Fruit fly (Drosophila melanogaster): ENCODE results near the gene Cyp12c1.

The Cyp12c1 gene

dm6 chr3L:18681550-18682217 is 4.4 kb downstream of the Cyp12c1 start, which contains the start of the genes Sgf11 and CG32202 (continued):
- TF ChIP-seq CG5245 (GFP tag; optimal IDR thresholded peaks at IDR 0.05) (peak; percentile 7), cato (GFP tag; optimal IDR thresholded peaks at IDR 0.05; ENCODE audit: borderline replicate concordance) (peak; percentile 46), CG3995 (GFP tag; optimal IDR thresholded peaks at IDR 0.05) (peak; percentile 70), BEAF-32 (GFP tag; optimal IDR thresholded peaks at IDR 0.05) (peak; percentile 34), chm (GFP tag; IDR thresholded peaks at IDR 0.05) (no peak), CkIIα-i1 (GFP tag; IDR thresholded peaks at IDR 0.05) (no peak), CG9437 (GFP tag; optimal IDR thresholded peaks at IDR 0.05) (peak; percentile 76), YL-1 (GFP tag; optimal IDR thresholded peaks at IDR 0.05) (peak; percentile 25), CG17385 (GFP tag; optimal IDR thresholded peaks at IDR 0.05) (peak; percentile 52), CG9727 (GFP tag; optimal IDR thresholded peaks at IDR 0.05) (peak; percentile 57), CG32767 (GFP tag; IDR thresholded peaks at IDR 0.05) (peak; percentile 44; the same call in 1 of the 2 replicates), mirr (GFP tag; optimal IDR thresholded peaks at IDR 0.05) (no peak), CG7271 (tag; optimal IDR thresholded peaks at IDR 0.05) (no peak), tll (GFP tag; optimal IDR thresholded peaks at IDR 0.05) (no peak), twi (tag; optimal IDR thresholded peaks at IDR 0.05) (peak; percentile 48), CG13123 (GFP tag; optimal IDR thresholded peaks at IDR 0.05) (peak; percentile 19)

dm6 chr3L:18675363-18675866 is 10.7 kb downstream of the Cyp12c1 start, which contains the start of the genes GNBP2 and GNBP1:
GNBP2 (minus strand) TSS chr3L:18675413.
GNBP1 (plus strand) TSS chr3L:18675800.
- TF ChIP-seq kah (GFP tag; optimal IDR thresholded peaks at IDR 0.05) = no peak
- TF ChIP-seq CG10959 (GFP tag; IDR thresholded peaks at IDR 0.05) = no peak
- peak; percentile 95 for TF ChIP-seq Drgx (GFP tag; IDR thresholded peaks at IDR 0.05)
- no peak for TF ChIP-seq pfk (GFP tag; optimal IDR thresholded peaks at IDR 0.05)
- no peak for TF ChIP-seq CG4328 (GFP tag; optimal IDR thresholded peaks at IDR 0.05)
- TF ChIP-seq pita (GFP tag; optimal IDR thresholded peaks at IDR 0.05) = no peak
- TF ChIP-seq Bgb (GFP tag; IDR thresholded peaks at IDR 0.05; ENCODE audit: partially characterized antibody) = no peak
- TF ChIP-seq CG10979 (tag; optimal IDR thresholded peaks at IDR 0.05) = peak; percentile 59
- no peak for TF ChIP-seq CG17186 (GFP tag; optimal IDR thresholded peaks at IDR 0.05)
- peak; percentile 7 for TF ChIP-seq D19B (GFP tag; optimal IDR thresholded peaks at IDR 0.05)
- TF ChIP-seq scrt (GFP tag; optimal IDR thresholded peaks at IDR 0.05) = peak; percentile 10
- TF ChIP-seq CG1792 (GFP tag; optimal IDR thresholded peaks at IDR 0.05) = no peak
- peak; percentile 34 for TF ChIP-seq bcd (GFP tag; optimal IDR thresholded peaks at IDR 0.05)
- TF ChIP-seq CG34224 (GFP tag; IDR thresholded peaks at IDR 0.05; ENCODE audit: partially characterized antibody) = no peak
- TF ChIP-seq phol (tag; optimal IDR thresholded peaks at IDR 0.05) = peak; percentile 65
- peak; percentile 51 for TF ChIP-seq gsb-n (tag; optimal IDR thresholded peaks at IDR 0.05)
- peak; percentile 48 for TF ChIP-seq CG13296 (GFP tag; optimal IDR thresholded peaks at IDR 0.05)
- TF ChIP-seq luna (GFP tag; optimal IDR thresholded peaks at IDR 0.05) = no peak
- TF ChIP-seq CG15696 (tag; optimal IDR thresholded peaks at IDR 0.05) = no peak
- TF ChIP-seq CG4854 (GFP tag; optimal IDR thresholded peaks at IDR 0.05) = no peak
- TF ChIP-seq jumu (GFP tag; optimal IDR thresholded peaks at IDR 0.05) = no peak
- TF ChIP-seq CG3726 (GFP tag; IDR thresholded peaks at IDR 0.05) = no peak
- no peak for TF ChIP-seq sisA (GFP tag; IDR thresholded peaks at IDR 0.05)
- TF ChIP-seq chn (GFP tag; optimal IDR thresholded peaks at IDR 0.05) = no peak
- no peak for TF ChIP-seq CG5953 (GFP tag; IDR thresholded peaks at IDR 0.05)
- TF ChIP-seq crc (GFP tag; optimal IDR thresholded peaks at IDR 0.05) = no peak
- TF ChIP-seq mam (GFP tag; optimal IDR thresholded peaks at IDR 0.05) = no peak
- no peak for TF ChIP-seq CG30020 (tag; optimal IDR thresholded peaks at IDR 0.05)
- TF ChIP-seq CG7963 (GFP tag; IDR thresholded peaks at IDR 0.05; ENCODE audit: partially characterized antibody) = no peak
- TF ChIP-seq dati (GFP tag; IDR thresholded peaks at IDR 0.05) = no peak
- TF ChIP-seq wek (GFP tag; optimal IDR thresholded peaks at IDR 0.05) = no peak
- no peak for TF ChIP-seq CG3163 (GFP tag; optimal IDR thresholded peaks at IDR 0.05)
- TF ChIP-seq gro (GFP tag; optimal IDR thresholded peaks at IDR 0.05) = no peak

All from whole organism, embryonic.